Fruit fly (Drosophila melanogaster) whole organism, embryonic: ENCODE measurements around the gene CG32668.

Experiments
- Asciz ChIP-seq: fragments of 200-800 bp; sonication (Bioruptor generic); optimal IDR thresholded peaks from 2 replicates; lab custom pipeline; 2017; ENCODE audit warnings: missing biosample characterization, mild to moderate bottlenecking, missing genetic modification characterization, missing genetic modification reagents
- Atf6 ChIP-seq: fragments of 200-800 bp; sonication (Bioruptor generic); IDR thresholded peaks from 2 replicates; pipeline ENCODE4 v1.3.6; 2022; ENCODE audit warnings: missing biosample characterization, missing genetic modification characterization
- Bgb ChIP-seq: fragments of 200-800 bp; sonication (Bioruptor generic); IDR thresholded peaks from 2 replicates; pipeline ENCODE4 v1.3.6; 2022; ENCODE audit warnings: missing biosample characterization, missing genetic modification characterization; ENCODE audit not compliant: partially characterized antibody
- Bteb2 ChIP-seq: fragments of 200-800 bp; sonication (Bioruptor generic); optimal IDR thresholded peaks from 2 replicates; lab custom pipeline; 2016; ENCODE audit warnings: missing biosample characterization, missing genetic modification characterization
- CG10543 ChIP-seq: fragments of 200-800 bp; sonication (Bioruptor generic); optimal IDR thresholded peaks from 3 replicates; lab custom pipeline; 2017; ENCODE audit warnings: missing biosample characterization, mild to moderate bottlenecking, missing genetic modification characterization, moderate library complexity
- CG11247 ChIP-seq: fragments of 200-800 bp; sonication (Bioruptor generic); IDR thresholded peaks from 2 replicates; pipeline ENCODE4 v1.3.6; 2022; ENCODE audit warnings: missing biosample characterization, missing genetic modification characterization
- CG13624 ChIP-seq: fragments of 200-800 bp; sonication (Bioruptor generic); optimal IDR thresholded peaks from 2 replicates; lab custom pipeline; 2016; ENCODE audit warnings: missing biosample characterization, missing genetic modification characterization
- CG14441 ChIP-seq: fragments of 200-800 bp; sonication (Bioruptor generic); IDR thresholded peaks from 2 replicates; pipeline ENCODE4 v1.3.6; 2022; ENCODE audit warnings: missing biosample characterization, missing genetic modification characterization
- CG14965 ChIP-seq: fragments of 200-800 bp; sonication (Bioruptor generic); optimal IDR thresholded peaks from 2 replicates; lab custom pipeline; 2016; ENCODE audit warnings: missing biosample characterization, missing genetic modification characterization, borderline replicate concordance
- CG1603 ChIP-seq: fragments of 200-800 bp; sonication (Bioruptor generic); optimal IDR thresholded peaks from 2 replicates; lab custom pipeline; 2019; ENCODE audit warnings: missing biosample characterization, mild to moderate bottlenecking, missing genetic modification characterization, moderate library complexity
- CG1647 ChIP-seq: fragments of 200-800 bp; sonication (Bioruptor generic); optimal IDR thresholded peaks from 3 replicates; lab custom pipeline; 2016; ENCODE audit warnings: missing biosample characterization, missing genetic modification characterization
- CG16813 ChIP-seq: fragments of 200-800 bp; sonication (Bioruptor generic); IDR thresholded peaks from 3 replicates; pipeline ENCODE4 v1.3.6; 2022; ENCODE audit warnings: missing biosample characterization, missing genetic modification characterization; ENCODE audit not compliant: partially characterized antibody
- CG17328 ChIP-seq: fragments of 200-800 bp; sonication (Bioruptor generic); IDR thresholded peaks from 2 replicates; pipeline ENCODE4 v1.3.6; 2022; ENCODE audit warnings: missing biosample characterization, missing genetic modification characterization
- CG18599 ChIP-seq: fragments of 200-800 bp; sonication (Bioruptor generic); optimal IDR thresholded peaks from 3 replicates; lab custom pipeline; 2017; ENCODE audit warnings: missing biosample characterization, missing genetic modification characterization, mild to moderate bottlenecking, moderate library complexity, missing genetic modification reagents
- CG2199 ChIP-seq: fragments of 200-800 bp; sonication (Bioruptor generic); IDR thresholded peaks from 3 replicates; pipeline ENCODE4 v1.3.6; 2022; ENCODE audit warnings: missing biosample characterization, missing genetic modification characterization
- CG2202 ChIP-seq: fragments of 200-800 bp; sonication (Bioruptor generic); optimal IDR thresholded peaks from 2 replicates; lab custom pipeline; 2018; ENCODE audit warnings: missing biosample characterization, mild to moderate bottlenecking, missing genetic modification characterization
- CG3065 ChIP-seq: fragments of 200-800 bp; sonication (Bioruptor generic); optimal IDR thresholded peaks from 2 replicates; lab custom pipeline; 2016; ENCODE audit warnings: missing biosample characterization, missing genetic modification characterization
- CG31224 ChIP-seq: fragments of 200-800 bp; sonication (Bioruptor generic); IDR thresholded peaks from 2 replicates; pipeline ENCODE4 v1.3.6; 2022; ENCODE audit warnings: missing biosample characterization, missing genetic modification characterization
- CG3726 ChIP-seq: fragments of 200-800 bp; sonication (Bioruptor generic); IDR thresholded peaks from 3 replicates; pipeline ENCODE4, ENCODE4 v1.3.6; 2022; ENCODE audit warnings: missing biosample characterization, missing genetic modification characterization
- CG3995 ChIP-seq: fragments of 200-800 bp; sonication (Bioruptor generic); optimal IDR thresholded peaks from 3 replicates; lab custom pipeline; 2016; ENCODE audit warnings: missing biosample characterization, missing genetic modification characterization
- CG4617 ChIP-seq: fragments of 200-800 bp; sonication (Bioruptor generic); optimal IDR thresholded peaks from 3 replicates; lab custom pipeline; 2016; ENCODE audit warnings: missing biosample characterization, missing genetic modification characterization, borderline replicate concordance
- CG6689 ChIP-seq: fragments of 200-800 bp; sonication (Bioruptor generic); IDR thresholded peaks from 2 replicates; pipeline ENCODE4 v1.3.6; 2022; ENCODE audit warnings: missing biosample characterization, missing genetic modification characterization
- CG7963 ChIP-seq: fragments of 200-800 bp; sonication (Bioruptor generic); IDR thresholded peaks from 3 replicates; pipeline ENCODE4 v1.3.6; 2022; ENCODE audit warnings: missing biosample characterization, missing genetic modification characterization; ENCODE audit not compliant: partially characterized antibody
- CG7987 ChIP-seq: fragments of 200-800 bp; sonication (Bioruptor generic); optimal IDR thresholded peaks from 2 replicates; lab custom pipeline; 2018; ENCODE audit warnings: missing biosample characterization, mild to moderate bottlenecking, missing genetic modification characterization, moderate library complexity
- CG9817 ChIP-seq: fragments of 200-800 bp; sonication (Bioruptor generic); optimal IDR thresholded peaks from 2 replicates; lab custom pipeline; 2018; ENCODE audit warnings: missing biosample characterization, mild to moderate bottlenecking, missing genetic modification characterization, moderate library complexity
- CrebB ChIP-seq: fragments of 200-800 bp; sonication (Bioruptor generic); optimal IDR thresholded peaks from 3 replicates; lab custom pipeline; 2018; ENCODE audit warnings: missing biosample characterization, mild to moderate bottlenecking, missing genetic modification characterization
- Deaf1 ChIP-seq: fragments of 200-800 bp; optimal IDR thresholded peaks from 3 replicates; lab custom pipeline; 2019; ENCODE audit warnings: missing biosample characterization, mild to moderate bottlenecking, missing genetic modification characterization, moderate library complexity
- Doc3 ChIP-seq: fragments of 200-800 bp; sonication (Bioruptor generic); IDR thresholded peaks from 3 replicates; pipeline ENCODE4 v1.3.6; 2022; ENCODE audit warnings: missing biosample characterization, missing genetic modification characterization; ENCODE audit not compliant: partially characterized antibody
- Fer3 ChIP-seq: fragments of 200-800 bp; sonication (Bioruptor generic); optimal IDR thresholded peaks from 2 replicates; lab custom pipeline; 2018; ENCODE audit warnings: missing biosample characterization, mild to moderate bottlenecking, missing genetic modification characterization, moderate library complexity
- HLH4C ChIP-seq: fragments of 200-800 bp; sonication (Bioruptor generic); IDR thresholded peaks from 3 replicates; pipeline ENCODE4 v1.3.6; 2022; ENCODE audit warnings: missing biosample characterization, missing genetic modification characterization; ENCODE audit not compliant: partially characterized antibody
- MESR4 ChIP-seq: fragments of 200-800 bp; sonication (Bioruptor generic); optimal IDR thresholded peaks from 2 replicates; lab custom pipeline; 2018; ENCODE audit warnings: missing biosample characterization, mild to moderate bottlenecking, missing genetic modification characterization, moderate library complexity
- NK7.1 ChIP-seq: fragments of 200-800 bp; sonication (Bioruptor generic); optimal IDR thresholded peaks from 3 replicates; lab custom pipeline; 2016; ENCODE audit warnings: missing biosample characterization, missing genetic modification characterization
- Nf-YC ChIP-seq: fragments of 200-800 bp; optimal IDR thresholded peaks from 3 replicates; lab custom pipeline; 2019; ENCODE audit warnings: missing biosample characterization, mild to moderate bottlenecking, missing genetic modification characterization, moderate library complexity
- Side ChIP-seq: fragments of 200-800 bp; sonication (Bioruptor generic); optimal IDR thresholded peaks from 2 replicates; lab custom pipeline; 2016; ENCODE audit warnings: missing biosample characterization, missing genetic modification characterization
- bigmax ChIP-seq: fragments of 200-800 bp; sonication (Bioruptor generic); optimal IDR thresholded peaks from 2 replicates; lab custom pipeline; 2018; ENCODE audit warnings: missing biosample characterization, mild to moderate bottlenecking, missing genetic modification characterization
- bsh ChIP-seq, 2 experiments: fragments of 200-800 bp; sonication (Bioruptor generic); optimal IDR thresholded peaks; 2 replicates each; lab custom pipeline; 2017 to 2018; ENCODE audit warnings: mild to moderate bottlenecking in 2 of 2, missing biosample characterization in 2 of 2, missing genetic modification characterization in 2 of 2, moderate library complexity in 1 of 2
- cg ChIP-seq: fragments of 200-800 bp; sonication (Bioruptor generic); optimal IDR thresholded peaks from 3 replicates; lab custom pipeline; 2019; ENCODE audit warnings: missing biosample characterization, mild to moderate bottlenecking, missing genetic modification characterization, moderate library complexity
- dpn ChIP-seq, 2 experiments: fragments of 200-800 bp; sonication (Bioruptor generic); optimal IDR thresholded peaks; 3 replicates each; lab custom pipeline; 2016; ENCODE audit warnings: missing biosample characterization in 2 of 2, missing genetic modification characterization in 2 of 2
- dysf ChIP-seq: fragments of 200-800 bp; sonication (Bioruptor generic); IDR thresholded peaks from 3 replicates; pipeline ENCODE4 v1.3.6; 2022; ENCODE audit warnings: missing biosample characterization, missing genetic modification characterization
- h ChIP-seq: fragments of >200 bp; optimal IDR thresholded peaks from 2 replicates; lab custom pipeline; 2017
- hb ChIP-seq: fragments of 200-800 bp; sonication (Bioruptor generic); IDR thresholded peaks from 3 replicates; pipeline ENCODE4 v1.3.6; 2022; ENCODE audit warnings: missing biosample characterization, missing genetic modification characterization; ENCODE audit not compliant: partially characterized antibody
- her ChIP-seq: fragments of 200-800 bp; sonication (Bioruptor generic); optimal IDR thresholded peaks from 2 replicates; lab custom pipeline; 2016; ENCODE audit warnings: missing biosample characterization, missing genetic modification characterization
- kah ChIP-seq: fragments of 200-800 bp; sonication (Bioruptor generic); optimal IDR thresholded peaks from 2 replicates; lab custom pipeline; 2018; ENCODE audit warnings: missing biosample characterization, mild to moderate bottlenecking, missing genetic modification characterization
- knrl ChIP-seq: fragments of 200-800 bp; sonication (Bioruptor generic); IDR thresholded peaks from 3 replicates; pipeline ENCODE4 v1.3.6; 2022; ENCODE audit warnings: missing biosample characterization, missing genetic modification characterization; ENCODE audit not compliant: partially characterized antibody
- mam ChIP-seq: fragments of 200-800 bp; sonication (Bioruptor generic); optimal IDR thresholded peaks from 3 replicates; lab custom pipeline; 2016; ENCODE audit warnings: missing biosample characterization, missing genetic modification characterization
- p53 ChIP-seq: fragments of 200-800 bp; sonication (Bioruptor generic); optimal IDR thresholded peaks from 2 replicates; lab custom pipeline; 2016; ENCODE audit warnings: missing biosample characterization, missing genetic modification characterization
- sens ChIP-seq: fragments of 200-800 bp; sonication (Bioruptor generic); peaks from one replicate; lab custom pipeline; 2016; ENCODE audit warnings: missing biosample characterization, missing genetic modification characterization
- seq ChIP-seq: fragments of 200-800 bp; sonication (Bioruptor generic); IDR thresholded peaks from 2 replicates; pipeline ENCODE4 v1.3.6; 2022; ENCODE audit warnings: missing biosample characterization, missing genetic modification characterization
- sug ChIP-seq: fragments of 200-800 bp; optimal IDR thresholded peaks from 2 replicates; lab custom pipeline; 2019; ENCODE audit warnings: missing biosample characterization, mild to moderate bottlenecking, missing genetic modification characterization, moderate library complexity
- toy ChIP-seq: fragments of 200-800 bp; sonication (Bioruptor generic); IDR thresholded peaks from 2 replicates; pipeline ENCODE4 v1.3.6; 2022; ENCODE audit warnings: missing biosample characterization, missing genetic modification characterization

Gene CG32668

DNA sequence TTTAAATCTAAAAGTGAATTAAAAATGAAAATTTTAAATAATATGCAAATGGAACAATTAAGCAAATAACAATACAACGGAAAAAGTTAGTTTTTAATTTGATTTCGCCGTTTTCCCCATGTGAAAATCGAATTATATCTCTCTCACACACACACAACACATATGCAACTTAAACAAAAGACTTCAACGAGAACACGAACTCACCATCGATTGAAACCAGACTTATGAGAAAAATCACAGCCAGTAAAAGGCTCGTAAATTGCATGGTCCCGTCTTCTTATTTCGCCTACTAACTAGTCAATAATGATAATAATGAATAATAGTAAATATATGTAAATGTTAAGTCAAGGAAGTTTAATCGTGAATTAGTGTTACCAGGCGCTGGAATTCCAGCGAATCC lies 6.1 kb downstream of the CG32668 start:
- peak; percentile 15 for TF ChIP-seq sens (GFP tag; lab: Kevin White, UChicago)
- TF ChIP-seq CG11247 (GFP tag; lab: Robert Waterston, UW) = peak; percentile 94
- TF ChIP-seq MESR4 = peak; percentile 22
- TF ChIP-seq cg (GFP tag; lab: Kevin White, UChicago) = peak; percentile 51
- TF ChIP-seq CG3726 (GFP tag; lab: Robert Waterston, UW) = no peak
- no peak for TF ChIP-seq Nf-YC (tag; lab: Kevin White, UChicago)
- no peak for TF ChIP-seq CG4617 (GFP tag; lab: Kevin White, UChicago)

DNA sequence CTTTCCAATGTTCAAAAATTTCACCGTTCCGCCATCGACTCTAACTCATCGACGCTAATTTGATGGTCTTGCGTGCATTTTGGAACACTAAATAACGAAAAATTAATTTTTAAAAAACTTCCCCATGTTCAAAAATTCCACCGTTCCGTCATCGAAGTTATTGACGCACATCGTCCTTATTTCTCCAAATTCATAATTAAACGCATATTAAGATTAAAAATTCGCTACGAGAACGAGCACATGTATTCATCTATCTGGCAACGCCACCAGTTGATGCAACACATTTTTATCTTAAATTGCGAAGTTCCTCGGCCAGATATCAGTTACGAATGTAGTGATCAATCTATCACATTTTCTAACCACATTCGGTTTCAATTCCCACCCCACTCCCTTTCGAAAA lies 10.4 kb downstream of the CG32668 start, which contains the start of gene Lint-1:
Gene Lint-1 (plus strand): TSS at position 123 of the 400 bp plus-strand sequence.
- TF ChIP-seq CG3065 (no peak), CG14441 (GFP tag; lab: Robert Waterston, UW) (0 out of 2 replicates have a peak, but pooled peaks have one; percentile 38), Fer3 (tag; lab: Kevin White, UChicago) (peak; percentile 2), NK7.1 (GFP tag; lab: Kevin White, UChicago) (no peak), p53 (GFP tag; lab: Kevin White, UChicago) (no peak), toy (GFP tag; lab: Robert Waterston, UW) (no peak), seq (0 out of 2 replicates have a peak, but pooled peaks have one; percentile 25), CG1647 (no peak), sug (tag; lab: Kevin White, UChicago) (no peak), CG2199 (no peak), h (lab: Kevin White, UChicago) (no peak), kah (GFP tag; lab: Kevin White, UChicago) (no peak), CG2202 (no peak), CG16813 (GFP tag; lab: Robert Waterston, UW) (no peak), bigmax (GFP tag; lab: Kevin White, UChicago) (no peak), her (GFP tag; lab: Kevin White, UChicago) (peak; percentile 11), dpn (GFP tag; optimal IDR thresholded peaks at IDR 0.05; lab: Kevin White, UChicago) (peak in 1 of 2 experiments; percentile 40), bsh (GFP tag; optimal IDR thresholded peaks at IDR 0.05; lab: Kevin White, UChicago) (no peak), Bteb2 (GFP tag; lab: Kevin White, UChicago) (no peak), Deaf1 (no peak), Doc3 (no peak), Atf6 (no peak), CG18599 (GFP tag; lab: Kevin White, UChicago) (no peak), Asciz (no peak), Bgb (no peak), CG14965 (GFP tag; lab: Kevin White, UChicago) (no peak), CrebB (no peak), knrl (GFP tag; lab: Robert Waterston, UW) (peak; percentile 24; the same call in 1 of the 3 replicates), CG31224 (GFP tag; lab: Robert Waterston, UW) (no peak), mam (peak; percentile 24), dysf (GFP tag; lab: Robert Waterston, UW) (no peak), CG17328 (GFP tag; lab: Robert Waterston, UW) (no peak), CG3995 (GFP tag; lab: Kevin White, UChicago) (peak; percentile 26), Side (GFP tag; lab: Kevin White, UChicago) (peak; percentile 12), CG7963 (GFP tag; lab: Robert Waterston, UW) (no peak), CG7987 (GFP tag; lab: Kevin White, UChicago) (no peak), CG1603 (tag; lab: Kevin White, UChicago) (peak; percentile 94), CG10543 (GFP tag; lab: Kevin White, UChicago) (no peak), CG6689 (GFP tag; lab: Robert Waterston, UW) (no peak), CG13624 (GFP tag; lab: Kevin White, UChicago) (peak; percentile 23), hb (GFP tag; lab: Robert Waterston, UW) (no peak), HLH4C (GFP tag; lab: Robert Waterston, UW) (no peak), CG9817 (peak; percentile 8)
